Fruit fly (Drosophila melanogaster): Measurements from ENCODE around the gene PTPMT1.

DNA sequence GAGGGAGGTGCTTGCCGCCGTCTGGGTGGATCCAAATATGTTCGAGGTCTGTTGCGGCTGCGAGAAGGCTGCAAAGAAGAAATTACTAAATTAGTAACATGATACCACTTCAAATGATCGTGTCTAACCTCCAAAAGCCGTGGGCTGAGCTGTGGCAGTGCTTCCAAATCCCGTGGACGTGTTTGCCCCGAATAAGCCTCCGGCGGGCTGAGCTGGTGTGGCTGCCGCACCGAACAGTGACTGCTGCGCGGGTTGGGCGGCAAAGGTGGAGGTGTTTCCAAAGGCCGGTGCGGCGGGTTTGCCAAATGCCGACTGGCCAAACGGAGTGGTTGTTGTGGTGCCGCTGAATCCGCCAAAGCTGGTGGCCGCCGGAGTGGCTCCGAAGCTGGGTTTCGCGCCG is 22.6 kb downstream of the PTPMT1 start:
- no peak for TF ChIP-seq Dll (optimal IDR thresholded peaks at IDR 0.05)
- no peak for TF ChIP-seq pan (optimal IDR thresholded peaks at IDR 0.05)

Measured in whole organism.